Worm (Caenorhabditis elegans) whole organism, mixed stage, embryonic: ENCODE data around the gene str-247.

Experiments
- M03D4.4 ChIP-seq: sonication (generic microtip); optimal IDR thresholded peaks from 2 replicates; lab custom pipeline; 2017; ENCODE audit warnings: mild to moderate bottlenecking, missing genetic modification characterization, missing compliant biosample characterization
- bed-3 ChIP-seq: fragments of 200-800 bp; sonication (Bioruptor generic); optimal IDR thresholded peaks from 3 replicates; lab custom pipeline; 2018; ENCODE audit warnings: mild to moderate bottlenecking, missing genetic modification characterization, moderate library complexity, missing compliant biosample characterization
- blmp-1 ChIP-seq: fragments of 150-350 bp; optimal IDR thresholded peaks from 2 replicates; lab custom pipeline; 2014; ENCODE audit warnings: missing biosample characterization, missing genetic modification characterization
- ceh-39 ChIP-seq: fragments of 150-350 bp; optimal IDR thresholded peaks from 2 replicates; lab custom pipeline; 2014; ENCODE audit warnings: missing biosample characterization, missing genetic modification characterization
- ceh-43 ChIP-seq: fragments of 200-800 bp; sonication (Bioruptor generic); optimal IDR thresholded peaks from 2 replicates; lab custom pipeline; 2018; ENCODE audit warnings: mild to moderate bottlenecking, missing genetic modification characterization, moderate library complexity, missing compliant biosample characterization
- ceh-83 ChIP-seq: fragments of 200-800 bp; sonication (Bioruptor generic); optimal IDR thresholded peaks from 2 replicates; lab custom pipeline; 2018; ENCODE audit warnings: mild to moderate bottlenecking, missing genetic modification characterization, missing compliant biosample characterization
- ces-1 ChIP-seq: fragments of 150-350 bp; optimal IDR thresholded peaks from 2 replicates; lab custom pipeline; 2014; ENCODE audit warnings: missing biosample characterization, missing genetic modification reagents, missing genetic modification characterization
- drap-1 ChIP-seq: fragments of 200-800 bp; sonication (Bioruptor generic); optimal IDR thresholded peaks from 3 replicates; lab custom pipeline; 2018; ENCODE audit warnings: mild to moderate bottlenecking, missing genetic modification characterization, missing compliant biosample characterization
- elt-1 ChIP-seq: sonication (generic microtip); optimal IDR thresholded peaks from 2 replicates; lab custom pipeline; 2017; ENCODE audit warnings: missing genetic modification characterization, mild to moderate bottlenecking, missing compliant biosample characterization, antibody characterized with exemption, moderate library complexity, borderline replicate concordance; ENCODE audit not compliant: insufficient read depth
- elt-3 ChIP-seq: fragments of 150-350 bp; optimal IDR thresholded peaks from 2 replicates; lab custom pipeline; 2014; ENCODE audit warnings: missing biosample characterization, missing genetic modification characterization
- flh-1 ChIP-seq: fragments of 200-800 bp; sonication (Bioruptor generic); optimal IDR thresholded peaks from 2 replicates; lab custom pipeline; 2018; ENCODE audit warnings: mild to moderate bottlenecking, missing genetic modification characterization, moderate library complexity, missing compliant biosample characterization
- ham-2 ChIP-seq: fragments of 200-800 bp; sonication (Bioruptor generic); optimal IDR thresholded peaks from 2 replicates; lab custom pipeline; 2018; ENCODE audit warnings: mild to moderate bottlenecking, missing genetic modification characterization, missing compliant biosample characterization
- hlh-1 ChIP-seq: fragments of 150-350 bp; optimal IDR thresholded peaks from 2 replicates; lab custom pipeline; 2014; ENCODE audit warnings: missing biosample characterization, missing genetic modification reagents, missing genetic modification characterization
- lin-13 ChIP-seq: fragments of 150-350 bp; optimal IDR thresholded peaks from 2 replicates; lab custom pipeline; 2014; ENCODE audit warnings: missing biosample characterization, missing genetic modification characterization
- lsy-2 ChIP-seq: fragments of 150-350 bp; optimal IDR thresholded peaks from 2 replicates; lab custom pipeline; 2014; ENCODE audit warnings: missing biosample characterization, missing genetic modification characterization
- mab-5 ChIP-seq: fragments of 150-350 bp; optimal IDR thresholded peaks from 2 replicates; lab custom pipeline; 2014; ENCODE audit warnings: missing biosample characterization, missing genetic modification characterization
- mep-1 ChIP-seq: fragments of 150-350 bp; optimal IDR thresholded peaks from 2 replicates; lab custom pipeline; 2017; ENCODE audit warnings: missing biosample characterization, missing genetic modification reagents, missing genetic modification characterization, inconsistent platforms
- mls-2 ChIP-seq: sonication (generic microtip); optimal IDR thresholded peaks from 2 replicates; lab custom pipeline; 2016; ENCODE audit warnings: mild to moderate bottlenecking, missing genetic modification characterization, moderate library complexity, missing compliant biosample characterization
- nhr-12 ChIP-seq: fragments of 150-350 bp; optimal IDR thresholded peaks from 2 replicates; lab custom pipeline; 2014; ENCODE audit warnings: missing biosample characterization, missing genetic modification characterization
- nhr-237 ChIP-seq: fragments of 150-350 bp; optimal IDR thresholded peaks from 2 replicates; lab custom pipeline; 2014; ENCODE audit warnings: missing biosample characterization, missing genetic modification characterization
- nhr-28 ChIP-seq: fragments of 150-350 bp; optimal IDR thresholded peaks from 2 replicates; lab custom pipeline; 2014; ENCODE audit warnings: missing biosample characterization, missing genetic modification characterization
- nhr-76 ChIP-seq: sonication (generic microtip); optimal IDR thresholded peaks from 2 replicates; lab custom pipeline; 2017; ENCODE audit warnings: missing biosample characterization, missing genetic modification characterization
- sem-2 ChIP-seq: fragments of 200-800 bp; sonication (Bioruptor generic); optimal IDR thresholded peaks from 2 replicates; lab custom pipeline; 2018; ENCODE audit warnings: mild to moderate bottlenecking, missing genetic modification characterization, missing compliant biosample characterization
- snpc-4 ChIP-seq: fragments of 150-350 bp; optimal IDR thresholded peaks from 2 replicates; lab custom pipeline; 2014; ENCODE audit warnings: missing biosample characterization, missing genetic modification characterization
- sptf-1 ChIP-seq: sonication (generic microtip); optimal IDR thresholded peaks from 2 replicates; lab custom pipeline; 2017; ENCODE audit warnings: mild to moderate bottlenecking, missing genetic modification characterization, moderate library complexity, missing compliant biosample characterization
- tbx-8 ChIP-seq: fragments of 200-800 bp; sonication (Bioruptor generic); optimal IDR thresholded peaks from 2 replicates; lab custom pipeline; 2018; ENCODE audit warnings: mild to moderate bottlenecking, missing genetic modification characterization, moderate library complexity, missing compliant biosample characterization
- unc-120 ChIP-seq: sonication (generic microtip); optimal IDR thresholded peaks from 2 replicates; lab custom pipeline; 2017; ENCODE audit warnings: missing genetic modification characterization, missing compliant biosample characterization; ENCODE audit not compliant: poor library complexity, severe bottlenecking
- unc-39 ChIP-seq: fragments of 150-350 bp; optimal IDR thresholded peaks from 2 replicates; lab custom pipeline; 2014; ENCODE audit warnings: missing biosample characterization, missing genetic modification characterization
- unc-62 ChIP-seq: fragments of 150-350 bp; optimal IDR thresholded peaks from 2 replicates; lab custom pipeline; 2014; ENCODE audit warnings: missing biosample characterization, missing genetic modification reagents, missing genetic modification characterization
- zip-8 ChIP-seq: fragments of 150-350 bp; optimal IDR thresholded peaks from 2 replicates; lab custom pipeline; 2014; ENCODE audit warnings: missing biosample characterization, missing genetic modification characterization
- ztf-11 ChIP-seq: fragments of 150-350 bp; optimal IDR thresholded peaks from 2 replicates; lab custom pipeline; 2014; ENCODE audit warnings: missing biosample characterization, missing genetic modification characterization

str-247 gene

DNA sequence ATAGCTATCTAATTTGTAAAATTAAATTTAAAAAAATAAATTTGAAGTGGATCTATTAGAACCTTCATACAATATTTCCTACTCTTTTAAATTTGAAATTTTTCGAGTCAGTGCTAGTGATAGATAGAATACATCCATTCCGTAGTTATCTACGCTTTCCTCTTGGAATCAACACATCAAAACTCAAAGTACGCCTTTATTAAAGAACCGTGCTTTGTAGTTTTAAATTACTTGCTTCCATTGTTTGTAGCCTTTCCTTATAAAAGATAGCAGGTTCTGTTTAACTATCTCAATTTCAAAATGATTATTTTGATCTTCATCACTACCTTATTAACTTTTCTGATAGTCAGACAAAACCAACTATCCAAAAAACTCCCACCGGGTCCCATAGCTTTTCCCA lies 8.8 kb upstream of the str-247 start, which contains the start of gene cyp-35B3:
Gene cyp-35B3 (plus strand): TSS at position 301 of the 400 bp plus-strand sequence.
- TF ChIP-seq tbx-8 (GFP tag; lab: Kevin White, UChicago) (no peak), snpc-4 (tag; lab: Kevin White, UChicago) (no peak), nhr-12 (tag; lab: Kevin White, UChicago) (no peak), mep-1 (tag; lab: Kevin White, UChicago) (no peak), bed-3 (GFP tag; lab: Kevin White, UChicago) (no peak), zip-8 (tag; lab: Kevin White, UChicago) (no peak), ztf-11 (tag; lab: Kevin White, UChicago) (no peak), ceh-43 (GFP tag; lab: Kevin White, UChicago) (no peak), hlh-1 (tag; lab: Kevin White, UChicago) (no peak), mls-2 (tag; lab: Kevin White, UChicago) (no peak), lsy-2 (tag; lab: Kevin White, UChicago) (no peak), sptf-1 (no peak), nhr-28 (tag; lab: Kevin White, UChicago) (no peak), nhr-237 (tag; lab: Kevin White, UChicago) (no peak), unc-120 (tag; lab: Kevin White, UChicago) (no peak)

ce11 chrV:3949723-3950122 lies 4.1 kb upstream of the str-247 start, which contains the start of gene dach-1:
dach-1 (plus strand) TSS chrV:3950023.
- no peak for TF ChIP-seq M03D4.4 (tag; lab: Kevin White, UChicago)
- TF ChIP-seq ceh-43 (GFP tag; lab: Kevin White, UChicago), result no peak
- no peak for TF ChIP-seq sem-2
- no peak for TF ChIP-seq nhr-76
- TF ChIP-seq blmp-1 (tag; lab: Kevin White, UChicago), result no peak
- TF ChIP-seq nhr-237 (tag; lab: Kevin White, UChicago), result no peak
- no peak for TF ChIP-seq nhr-28 (tag; lab: Kevin White, UChicago)
- no peak for TF ChIP-seq nhr-12 (tag; lab: Kevin White, UChicago)
- no peak for TF ChIP-seq bed-3 (GFP tag; lab: Kevin White, UChicago)
- no peak for TF ChIP-seq snpc-4 (tag; lab: Kevin White, UChicago)
- no peak for TF ChIP-seq ceh-39 (tag; lab: Kevin White, UChicago)
- no peak for TF ChIP-seq mab-5
- TF ChIP-seq elt-3 (tag; lab: Kevin White, UChicago), result no peak
- no peak for TF ChIP-seq flh-1 (GFP tag; lab: Kevin White, UChicago)

DNA sequence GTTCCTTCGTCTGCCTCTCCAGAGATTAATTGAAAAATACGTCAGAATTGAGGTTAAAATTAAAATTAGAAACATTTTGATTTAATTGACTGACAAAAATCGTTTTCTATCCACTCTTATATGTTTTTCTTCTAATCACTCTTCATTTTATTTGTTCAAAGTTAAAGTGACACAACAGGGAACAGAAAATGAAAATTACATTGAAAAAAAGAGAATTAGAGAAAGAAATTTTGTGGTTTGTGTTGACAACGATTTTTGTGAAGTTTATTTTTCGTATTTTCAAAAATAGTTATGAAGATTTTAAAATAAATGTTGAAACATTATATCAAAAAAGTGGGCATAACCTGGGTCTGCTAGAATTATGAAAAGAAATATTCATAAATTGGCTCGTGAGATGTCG lies 3.8 kb downstream of the str-247 start, which contains the start of gene cyp-34A5:
Gene cyp-34A5 (minus strand): TSS at position 101 of the 400 bp plus-strand sequence.
- no peak for TF ChIP-seq sptf-1
- no peak for TF ChIP-seq ham-2
- no peak for TF ChIP-seq ceh-43 (GFP tag; lab: Kevin White, UChicago)
- TF ChIP-seq drap-1 (GFP tag; lab: Kevin White, UChicago), result no peak
- TF ChIP-seq unc-120 (tag; lab: Kevin White, UChicago), result no peak
- no peak for TF ChIP-seq ceh-83
- TF ChIP-seq elt-1, result no peak
- TF ChIP-seq lin-13 (tag; lab: Kevin White, UChicago), result no peak
- TF ChIP-seq sem-2, result no peak
- TF ChIP-seq hlh-1 (tag; lab: Kevin White, UChicago), result no peak
- TF ChIP-seq M03D4.4 (tag; lab: Kevin White, UChicago), result no peak
- no peak for TF ChIP-seq blmp-1 (tag; lab: Kevin White, UChicago)

ce11 chrV:3961235-3961634 lies 7.4 kb downstream of the str-247 start, which contains the start of gene cyp-34A6:
cyp-34A6 (minus strand) TSS chrV:3961335.
- TF ChIP-seq elt-1 (no peak), ceh-43 (GFP tag; lab: Kevin White, UChicago) (no peak), ceh-39 (tag; lab: Kevin White, UChicago) (no peak), nhr-28 (tag; lab: Kevin White, UChicago) (no peak), unc-120 (tag; lab: Kevin White, UChicago) (no peak), ceh-83 (no peak), nhr-76 (no peak), M03D4.4 (tag; lab: Kevin White, UChicago) (no peak), tbx-8 (GFP tag; lab: Kevin White, UChicago) (no peak), mep-1 (tag; lab: Kevin White, UChicago) (no peak), nhr-12 (tag; lab: Kevin White, UChicago) (no peak), mab-5 (no peak)

- TF ChIP-seq mep-1 (tag; lab: Kevin White, UChicago) (no peak), ces-1 (GFP tag; lab: Kevin White, UChicago) (no peak), snpc-4 (tag; lab: Kevin White, UChicago) (no peak), sptf-1 (no peak), ceh-83 (no peak), nhr-237 (tag; lab: Kevin White, UChicago) (no peak), elt-3 (tag; lab: Kevin White, UChicago) (no peak), unc-62 (no peak), ham-2 (no peak), nhr-28 (tag; lab: Kevin White, UChicago) (no peak), hlh-1 (tag; lab: Kevin White, UChicago) (no peak), unc-39 (no peak), flh-1 (GFP tag; lab: Kevin White, UChicago) (no peak), unc-120 (tag; lab: Kevin White, UChicago) (no peak), mab-5 (no peak)
- TF ChIP-seq, all 35 proteins: peak for 0
These were observed 9.9 kb downstream of the str-247 start, which contains the start of gene cyp-34A7 for ce11 chrV:3963715-3964114. cyp-34A7 (minus strand) TSS chrV:3963815.
